Worm (Caenorhabditis elegans): Measurements from ENCODE around the gene F38B6.8.

- TF ChIP-seq ama-1 (optimal IDR thresholded peaks at IDR 0.05) (no peak), ama-1 (GFP tag; optimal IDR thresholded peaks at IDR 0.05) (no peak), B0035.1 (tag; optimal IDR thresholded peaks at IDR 0.05) (no peak), ztf-6 (GFP tag; IDR thresholded peaks at IDR 0.05) (no peak), efl-1 (GFP tag; optimal IDR thresholded peaks at IDR 0.05) (no peak), lin-35 (GFP tag; optimal IDR thresholded peaks at IDR 0.05) (no peak), F23B12.7 (tag; optimal IDR thresholded peaks at IDR 0.05; ENCODE audit: insufficient read depth) (no peak), athp-1 (tag; optimal IDR thresholded peaks at IDR 0.05) (no peak), Y79H2A.3 (GFP tag; conservative IDR thresholded peaks at IDR 0.05) (no peak)
Observed at ce11 chrX:6656770-6657169, 25.8 kb downstream of the F38B6.8 start.

Measured in whole organism, young adult.